Fruit fly (Drosophila melanogaster): ENCODE data around the gene mthl10.

The mthl10 gene

dm6 chr3L:378072-378423 is 35.3 kb upstream of the mthl10 start (continued):
- TF ChIP-seq fd102C (GFP tag; optimal IDR thresholded peaks at IDR 0.05), result no peak
- TF ChIP-seq dan (GFP tag; IDR thresholded peaks at IDR 0.05), result no peak
- no peak for TF ChIP-seq Bdp1 (GFP tag; optimal IDR thresholded peaks at IDR 0.05)
- TF ChIP-seq mld (GFP tag; IDR thresholded peaks at IDR 0.05; ENCODE audit: partially characterized antibody), result no peak; the same call in 2 of the 3 replicates
- TF ChIP-seq CG10366 (GFP tag; IDR thresholded peaks at IDR 0.05), result no peak
- TF ChIP-seq bab2 (GFP tag; optimal IDR thresholded peaks at IDR 0.05), result no peak
- no peak; the same call in 2 of the 3 replicates for TF ChIP-seq tgo (GFP tag; IDR thresholded peaks at IDR 0.05)
- no peak for TF ChIP-seq CG11456 (GFP tag; IDR thresholded peaks at IDR 0.05)
- peak; percentile 31; the same call in 1 of the 2 replicates for TF ChIP-seq unc-4 (GFP tag; IDR thresholded peaks at IDR 0.05; ENCODE audit: partially characterized antibody)
- TF ChIP-seq CG18011 (GFP tag; optimal IDR thresholded peaks at IDR 0.05), result no peak
- no peak for TF ChIP-seq CG15073 (GFP tag; optimal IDR thresholded peaks at IDR 0.05)
- no peak for TF ChIP-seq H2.0 (GFP tag; IDR thresholded peaks at IDR 0.05)
- TF ChIP-seq lilli (GFP tag; optimal IDR thresholded peaks at IDR 0.05), result no peak
- TF ChIP-seq CG18262 (tag; optimal IDR thresholded peaks at IDR 0.05), result no peak
- TF ChIP-seq kah (GFP tag; optimal IDR thresholded peaks at IDR 0.05), result no peak
- no peak for TF ChIP-seq shn (GFP tag; optimal IDR thresholded peaks at IDR 0.05)
- no peak for TF ChIP-seq CkIIα-i1 (GFP tag; IDR thresholded peaks at IDR 0.05)
- no peak for TF ChIP-seq CG4617 (GFP tag; optimal IDR thresholded peaks at IDR 0.05; ENCODE audit: borderline replicate concordance)
- TF ChIP-seq CG17328 (GFP tag; IDR thresholded peaks at IDR 0.05), result no peak
- TF ChIP-seq MESR4 (GFP tag; optimal IDR thresholded peaks at IDR 0.05), result no peak
- 0 out of 2 replicates have a peak, but pooled peaks have one; percentile 46 for TF ChIP-seq CG42726 (GFP tag; IDR thresholded peaks at IDR 0.05; ENCODE audit: partially characterized antibody)
- peak; percentile 70 for TF ChIP-seq zen (tag; optimal IDR thresholded peaks at IDR 0.05)
- no peak for TF ChIP-seq gt (GFP tag; IDR thresholded peaks at IDR 0.05)
- TF ChIP-seq CG8388 (GFP tag; optimal IDR thresholded peaks at IDR 0.05), result no peak
- peak; percentile 50 to 62 for TF ChIP-seq Trl (optimal IDR thresholded peaks at IDR 0.05)
- TF ChIP-seq Trl (GFP tag; optimal IDR thresholded peaks at IDR 0.05), result no peak
- TF ChIP-seq Lpt (GFP tag; optimal IDR thresholded peaks at IDR 0.05), result no peak
- no peak for TF ChIP-seq D19B (GFP tag; optimal IDR thresholded peaks at IDR 0.05)
- 0 out of 2 replicates have a peak, but pooled peaks have one; percentile 30 for TF ChIP-seq ato (GFP tag; IDR thresholded peaks at IDR 0.05; ENCODE audit: partially characterized antibody)
- TF ChIP-seq gce (GFP tag; IDR thresholded peaks at IDR 0.05), result no peak
- no peak for TF ChIP-seq BEAF-32 (GFP tag; optimal IDR thresholded peaks at IDR 0.05)
- TF ChIP-seq CG2875 (GFP tag; optimal IDR thresholded peaks at IDR 0.05), result no peak
- no peak for TF ChIP-seq gro (GFP tag; optimal IDR thresholded peaks at IDR 0.05)
- TF ChIP-seq PHDP (tag; optimal IDR thresholded peaks at IDR 0.05), result no peak
- no peak for TF ChIP-seq CG6765 (GFP tag; optimal IDR thresholded peaks at IDR 0.05)
- TF ChIP-seq HHEX (GFP tag; optimal IDR thresholded peaks at IDR 0.05), result no peak
- no peak for TF ChIP-seq sens-2 (GFP tag; IDR thresholded peaks at IDR 0.05)
- peak; percentile 100 for TF ChIP-seq Nf-YB (GFP tag; optimal IDR thresholded peaks at IDR 0.05)
- TF ChIP-seq Doc3 (GFP tag; IDR thresholded peaks at IDR 0.05; ENCODE audit: partially characterized antibody), result no peak
- no peak for TF ChIP-seq Sry-β (GFP tag; optimal IDR thresholded peaks at IDR 0.05)
- no peak for TF ChIP-seq CG17361 (GFP tag; IDR thresholded peaks at IDR 0.05)
- TF ChIP-seq CHES-1-like (GFP tag; optimal IDR thresholded peaks at IDR 0.05), result no peak
- no peak for TF ChIP-seq B-H1 (GFP tag; IDR thresholded peaks at IDR 0.05)
- no peak for TF ChIP-seq CG12104 (GFP tag; optimal IDR thresholded peaks at IDR 0.05)
- TF ChIP-seq CG10959 (GFP tag; IDR thresholded peaks at IDR 0.05), result no peak
- no peak for TF ChIP-seq NFAT (GFP tag; IDR thresholded peaks at IDR 0.05)
- peak; percentile 90 for TF ChIP-seq ewg (GFP tag; optimal IDR thresholded peaks at IDR 0.05)
- TF ChIP-seq CG34422 (GFP tag; IDR thresholded peaks at IDR 0.05), result no peak
- no peak for TF ChIP-seq CG9437 (GFP tag; optimal IDR thresholded peaks at IDR 0.05)
- no peak for TF ChIP-seq aop (GFP tag; IDR thresholded peaks at IDR 0.05)
- TF ChIP-seq nau (GFP tag; optimal IDR thresholded peaks at IDR 0.05), result no peak
- no peak for TF ChIP-seq dysf (GFP tag; IDR thresholded peaks at IDR 0.05)
